Fruit fly (Drosophila melanogaster) whole organism, embryonic: ENCODE results near the gene CG5087.
A peak's percentile ranks its signal among the peaks of the same experiment; 100 is the strongest.

Experiments
- Atf-2 ChIP-seq: fragments of 200-800 bp; sonication (Bioruptor generic); optimal IDR thresholded peaks from 2 replicates; lab custom pipeline; 2016; ENCODE audit warnings: missing biosample characterization, missing genetic modification characterization
- B-H2 ChIP-seq: fragments of 200-800 bp; sonication (Bioruptor generic); optimal IDR thresholded peaks from 2 replicates; lab custom pipeline; 2018; ENCODE audit warnings: missing biosample characterization, mild to moderate bottlenecking, missing genetic modification characterization
- BtbVII ChIP-seq: fragments of 200-800 bp; sonication (Bioruptor generic); optimal IDR thresholded peaks from 3 replicates; lab custom pipeline; 2017; ENCODE audit warnings: missing biosample characterization, mild to moderate bottlenecking, missing genetic modification characterization
- Bteb2 ChIP-seq: fragments of 200-800 bp; sonication (Bioruptor generic); optimal IDR thresholded peaks from 2 replicates; lab custom pipeline; 2016; ENCODE audit warnings: missing biosample characterization, missing genetic modification characterization
- CG10565 ChIP-seq: fragments of 200-800 bp; sonication (Bioruptor generic); optimal IDR thresholded peaks from 3 replicates; lab custom pipeline; 2016; ENCODE audit warnings: missing biosample characterization, mild to moderate bottlenecking, missing genetic modification characterization
- CG10979 ChIP-seq: fragments of 200-800 bp; sonication (Bioruptor generic); optimal IDR thresholded peaks from 2 replicates; lab custom pipeline; 2018; ENCODE audit warnings: missing biosample characterization, mild to moderate bottlenecking, missing genetic modification characterization, moderate library complexity
- CG17359 ChIP-seq: fragments of 200-800 bp; sonication (Bioruptor generic); optimal IDR thresholded peaks from 3 replicates; lab custom pipeline; 2018; ENCODE audit warnings: missing biosample characterization, mild to moderate bottlenecking, missing genetic modification characterization, moderate library complexity
- CG17568 ChIP-seq: fragments of 200-800 bp; sonication (Bioruptor generic); optimal IDR thresholded peaks from 2 replicates; lab custom pipeline; 2018; ENCODE audit warnings: missing biosample characterization, mild to moderate bottlenecking, missing genetic modification characterization, moderate library complexity
- CG18262 ChIP-seq: fragments of 200-800 bp; optimal IDR thresholded peaks from 3 replicates; lab custom pipeline; 2019; ENCODE audit warnings: missing biosample characterization, mild to moderate bottlenecking, missing genetic modification characterization, moderate library complexity
- CG18476 ChIP-seq: fragments of 200-800 bp; sonication (Bioruptor generic); optimal IDR thresholded peaks from 2 replicates; lab custom pipeline; 2016; ENCODE audit warnings: missing biosample characterization, mild to moderate bottlenecking, missing genetic modification characterization
- CG2129 ChIP-seq: fragments of 200-800 bp; sonication (Bioruptor generic); IDR thresholded peaks from 2 replicates; pipeline ENCODE4 v1.3.6; 2022; ENCODE audit warnings: missing biosample characterization, missing genetic modification characterization; ENCODE audit not compliant: partially characterized antibody
- CG6765 ChIP-seq: fragments of 200-800 bp; sonication (Bioruptor generic); optimal IDR thresholded peaks from 3 replicates; lab custom pipeline; 2017; ENCODE audit warnings: missing biosample characterization, mild to moderate bottlenecking, missing genetic modification characterization
- CG6791 ChIP-seq: fragments of 200-800 bp; sonication (Bioruptor generic); IDR thresholded peaks from 3 replicates; pipeline ENCODE4 v1.3.6; 2022; ENCODE audit warnings: missing biosample characterization, missing genetic modification characterization; ENCODE audit not compliant: partially characterized antibody
- CG8359 ChIP-seq: fragments of 200-800 bp; sonication (Bioruptor generic); optimal IDR thresholded peaks from 2 replicates; lab custom pipeline; 2017; ENCODE audit warnings: missing biosample characterization, mild to moderate bottlenecking, missing genetic modification characterization, borderline replicate concordance
- CG8765 ChIP-seq: fragments of 200-800 bp; sonication (Bioruptor generic); IDR thresholded peaks from 2 replicates; pipeline ENCODE4 v1.3.6; 2022; ENCODE audit warnings: missing biosample characterization, missing genetic modification characterization
- CG9609 ChIP-seq: fragments of 200-800 bp; sonication (Bioruptor generic); optimal IDR thresholded peaks from 3 replicates; lab custom pipeline; 2016; ENCODE audit warnings: missing biosample characterization, missing genetic modification characterization
- CG9797 ChIP-seq: fragments of 200-800 bp; sonication (Bioruptor generic); optimal IDR thresholded peaks from 3 replicates; lab custom pipeline; 2018; ENCODE audit warnings: missing biosample characterization, mild to moderate bottlenecking, missing genetic modification characterization
- CrebB ChIP-seq: fragments of 200-800 bp; sonication (Bioruptor generic); optimal IDR thresholded peaks from 3 replicates; lab custom pipeline; 2018; ENCODE audit warnings: missing biosample characterization, mild to moderate bottlenecking, missing genetic modification characterization
- Dek ChIP-seq: fragments of 200-800 bp; sonication (Bioruptor generic); optimal IDR thresholded peaks from 3 replicates; lab custom pipeline; 2019; ENCODE audit warnings: missing biosample characterization, mild to moderate bottlenecking, missing genetic modification characterization, moderate library complexity
- ERR ChIP-seq: fragments of 200-800 bp; sonication (Bioruptor generic); optimal IDR thresholded peaks from 2 replicates; lab custom pipeline; 2016; ENCODE audit warnings: missing biosample characterization, missing genetic modification characterization
- Fer1 ChIP-seq: fragments of 200-800 bp; sonication (Bioruptor generic); optimal IDR thresholded peaks from 2 replicates; lab custom pipeline; 2017; ENCODE audit warnings: missing biosample characterization, mild to moderate bottlenecking, missing genetic modification characterization
- HLH54F ChIP-seq: fragments of 200-800 bp; sonication (Bioruptor generic); optimal IDR thresholded peaks from 3 replicates; lab custom pipeline; 2016; ENCODE audit warnings: missing biosample characterization, missing genetic modification characterization
- Meics ChIP-seq: fragments of 200-800 bp; sonication (Bioruptor generic); optimal IDR thresholded peaks from 2 replicates; lab custom pipeline; 2017; ENCODE audit warnings: missing biosample characterization, mild to moderate bottlenecking, missing genetic modification characterization
- Nf-YC ChIP-seq: fragments of 200-800 bp; optimal IDR thresholded peaks from 3 replicates; lab custom pipeline; 2019; ENCODE audit warnings: missing biosample characterization, mild to moderate bottlenecking, missing genetic modification characterization, moderate library complexity
- Six4 ChIP-seq: fragments of 200-800 bp; sonication (Bioruptor generic); optimal IDR thresholded peaks from 2 replicates; lab custom pipeline; 2016; ENCODE audit warnings: missing biosample characterization, missing genetic modification characterization
- Sry-δ ChIP-seq: fragments of 200-800 bp; sonication (Bioruptor generic); optimal IDR thresholded peaks from 2 replicates; lab custom pipeline; 2016; ENCODE audit warnings: missing biosample characterization, missing genetic modification characterization
- Usf ChIP-seq: fragments of 200-800 bp; sonication (Bioruptor generic); optimal IDR thresholded peaks from 2 replicates; lab custom pipeline; 2017; ENCODE audit warnings: missing genotype, missing biosample characterization, missing genetic modification characterization
- br ChIP-seq: fragments of >200 bp; optimal IDR thresholded peaks from 2 replicates; lab custom pipeline; 2017
- croc ChIP-seq: fragments of 200-800 bp; sonication (Bioruptor generic); conservative IDR thresholded peaks from 3 replicates; pipeline ENCODE4 v1.3.6; 2022; ENCODE audit warnings: missing biosample characterization, missing genetic modification characterization
- crp ChIP-seq, 2 experiments: fragments of 200-800 bp; sonication (Bioruptor generic); optimal IDR thresholded peaks; 2 replicates in 1 of 2; 3 replicates in 1 of 2; lab custom pipeline; 2017; ENCODE audit warnings: missing biosample characterization in 2 of 2, missing genetic modification characterization in 2 of 2, mild to moderate bottlenecking in 1 of 2, moderate library complexity in 1 of 2
- dan ChIP-seq: fragments of 200-800 bp; sonication (Bioruptor generic); IDR thresholded peaks from 2 replicates; pipeline ENCODE4 v1.3.6; 2022; ENCODE audit warnings: missing biosample characterization, missing genetic modification characterization
- dpn ChIP-seq, 2 experiments: fragments of 200-800 bp; sonication (Bioruptor generic); optimal IDR thresholded peaks; 3 replicates each; lab custom pipeline; 2016; ENCODE audit warnings: missing biosample characterization in 2 of 2, missing genetic modification characterization in 2 of 2
- dysf ChIP-seq: fragments of 200-800 bp; sonication (Bioruptor generic); IDR thresholded peaks from 3 replicates; pipeline ENCODE4 v1.3.6; 2022; ENCODE audit warnings: missing biosample characterization, missing genetic modification characterization
- klu ChIP-seq: fragments of 200-800 bp; sonication (Bioruptor generic); IDR thresholded peaks from 2 replicates; pipeline ENCODE4 v1.3.6; 2022; ENCODE audit warnings: missing biosample characterization, missing genetic modification characterization
- luna ChIP-seq: fragments of 200-800 bp; sonication (Bioruptor generic); optimal IDR thresholded peaks from 2 replicates; lab custom pipeline; 2016; ENCODE audit warnings: missing biosample characterization, missing genetic modification characterization
- oc ChIP-seq: fragments of 200-800 bp; sonication (Bioruptor generic); optimal IDR thresholded peaks from 2 replicates; lab custom pipeline; 2018; ENCODE audit warnings: missing biosample characterization, mild to moderate bottlenecking, missing genetic modification characterization, moderate library complexity
- pfk ChIP-seq: fragments of 200-800 bp; sonication (Bioruptor generic); optimal IDR thresholded peaks from 2 replicates; lab custom pipeline; 2018; ENCODE audit warnings: missing biosample characterization, mild to moderate bottlenecking, missing genetic modification characterization, moderate library complexity
- psq ChIP-seq: fragments of 200-800 bp; sonication (Bioruptor generic); optimal IDR thresholded peaks from 2 replicates; lab custom pipeline; 2017; ENCODE audit warnings: missing biosample characterization, missing genetic modification characterization
- pzg ChIP-seq: fragments of 200-800 bp; sonication (Bioruptor generic); optimal IDR thresholded peaks from 3 replicates; lab custom pipeline; 2018; ENCODE audit warnings: missing biosample characterization, mild to moderate bottlenecking, missing genetic modification characterization, moderate library complexity
- ranshi ChIP-seq: fragments of 200-800 bp; sonication (Bioruptor generic); IDR thresholded peaks from 2 replicates; pipeline ENCODE4 v1.3.6; 2022; ENCODE audit warnings: missing biosample characterization, missing genetic modification characterization
- rib ChIP-seq: fragments of 200-800 bp; sonication (Bioruptor generic); IDR thresholded peaks from 2 replicates; pipeline ENCODE4 v1.3.6; 2022; ENCODE audit warnings: missing biosample characterization, missing genetic modification characterization
- slbo ChIP-seq: fragments of 200-800 bp; sonication (Bioruptor generic); IDR thresholded peaks from 2 replicates; pipeline ENCODE4 v1.3.6; 2022; ENCODE audit warnings: missing biosample characterization, missing genetic modification characterization
- stc ChIP-seq: fragments of 200-800 bp; sonication (Bioruptor generic); IDR thresholded peaks from 2 replicates; pipeline ENCODE4 v1.3.6; 2022; ENCODE audit warnings: missing biosample characterization, missing genetic modification characterization
- tin ChIP-seq: fragments of 200-800 bp; sonication (Bioruptor generic); optimal IDR thresholded peaks from 3 replicates; lab custom pipeline; 2016; ENCODE audit warnings: missing biosample characterization, missing genetic modification characterization
- toy ChIP-seq: fragments of 200-800 bp; sonication (Bioruptor generic); IDR thresholded peaks from 2 replicates; pipeline ENCODE4 v1.3.6; 2022; ENCODE audit warnings: missing biosample characterization, missing genetic modification characterization
- wor ChIP-seq: fragments of 200-800 bp; sonication (Bioruptor generic); IDR thresholded peaks from 2 replicates; pipeline ENCODE4 v1.3.6; 2022; ENCODE audit warnings: missing biosample characterization, missing genetic modification characterization
- zen ChIP-seq: fragments of 200-800 bp; sonication (Bioruptor generic); optimal IDR thresholded peaks from 3 replicates; lab custom pipeline; 2018; ENCODE audit warnings: missing biosample characterization, mild to moderate bottlenecking, missing genetic modification characterization, moderate library complexity

CG5087 gene

DNA sequence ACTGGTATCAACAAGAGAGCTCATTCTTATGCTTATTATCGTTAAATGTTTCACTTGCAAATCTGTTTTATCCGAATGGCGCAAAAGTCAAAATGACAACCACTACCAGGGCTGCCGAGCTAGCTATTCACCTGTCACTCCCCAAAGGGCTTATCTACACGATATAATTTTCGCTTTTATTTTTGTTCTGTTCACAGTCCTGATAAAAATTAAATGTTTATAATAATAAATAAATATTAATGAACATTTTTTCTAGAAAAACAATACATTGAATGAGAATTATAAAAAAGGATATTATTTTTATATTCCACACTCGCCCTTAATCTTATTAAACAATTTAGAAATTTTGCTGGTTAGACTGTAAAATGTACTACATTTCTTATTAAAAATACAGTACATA is 11.8 kb downstream of the CG5087 start, which contains the start of gene CG5194:
Gene CG5194, minus strand, starts transcription at position 101 of the 400 bp plus-strand sequence.
- no peak for TF ChIP-seq CG8359
- no peak for TF ChIP-seq br (lab: Kevin White, UChicago)
- no peak for TF ChIP-seq CG6765 (GFP tag; lab: Kevin White, UChicago)
- no peak for TF ChIP-seq ranshi (GFP tag; lab: Robert Waterston, UW)
- no peak for TF ChIP-seq wor (GFP tag; lab: Robert Waterston, UW)

dm6 chr3L:9011485-9012389 is 13.8 kb downstream of the CG5087 start:
- TF ChIP-seq Dek (tag; lab: Kevin White, UChicago), result no peak
- TF ChIP-seq ERR (GFP tag; lab: Kevin White, UChicago), result peak; percentile 28
- TF ChIP-seq dan (GFP tag; lab: Robert Waterston, UW), result peak; percentile 91
- no peak for TF ChIP-seq Fer1 (GFP tag; lab: Kevin White, UChicago)
- peak; percentile 63 for TF ChIP-seq CG18476
- peak; percentile 38 for TF ChIP-seq Sry-δ (GFP tag; lab: Kevin White, UChicago)
- peak; percentile 70 to 86 for TF ChIP-seq dpn (GFP tag; optimal IDR thresholded peaks at IDR 0.05; lab: Kevin White, UChicago)
- TF ChIP-seq tin, result peak; percentile 78
- TF ChIP-seq Nf-YC (tag; lab: Kevin White, UChicago), result no peak
- peak; percentile 93 for TF ChIP-seq CG8765 (GFP tag; lab: Robert Waterston, UW)
- TF ChIP-seq CG18262 (tag; lab: Kevin White, UChicago), result peak; percentile 88
- TF ChIP-seq stc (GFP tag; lab: Robert Waterston, UW), result peak; percentile 42; the same call in 1 of the 2 replicates
- TF ChIP-seq Atf-2 (GFP tag; lab: Kevin White, UChicago), result peak; percentile 56
- no peak for TF ChIP-seq Meics (GFP tag; lab: Kevin White, UChicago)
- TF ChIP-seq CG9609 (GFP tag; lab: Kevin White, UChicago), result peak; percentile 69
- peak; percentile 35 for TF ChIP-seq oc
- peak; percentile 2 for TF ChIP-seq Bteb2
- TF ChIP-seq HLH54F (GFP tag; lab: Kevin White, UChicago), result peak; percentile 33
- TF ChIP-seq luna, result no peak
- peak; percentile 85 for TF ChIP-seq croc (GFP tag; lab: Robert Waterston, UW)
- TF ChIP-seq CG10979 (tag; lab: Kevin White, UChicago), result peak; percentile 90
- no peak for TF ChIP-seq CG2129 (GFP tag; lab: Robert Waterston, UW)
- TF ChIP-seq pfk (GFP tag; lab: Kevin White, UChicago), result no peak
- 0 out of 2 replicates have a peak, but pooled peaks have one; percentile 28 for TF ChIP-seq slbo (GFP tag; lab: Robert Waterston, UW)
- peak; percentile 55; the same call in 1 of the 2 replicates for TF ChIP-seq klu
- no peak for TF ChIP-seq rib
- TF ChIP-seq pzg (GFP tag; lab: Kevin White, UChicago), result no peak
- peak; percentile 46 for TF ChIP-seq zen (tag; lab: Kevin White, UChicago)
- TF ChIP-seq B-H2 (GFP tag; lab: Kevin White, UChicago), result no peak
- TF ChIP-seq CG6791 (GFP tag; lab: Robert Waterston, UW), result no peak
- peak; percentile 38 for TF ChIP-seq Usf (GFP tag; lab: Kevin White, UChicago)
- TF ChIP-seq CG17568 (GFP tag; lab: Kevin White, UChicago), result no peak
- TF ChIP-seq psq (GFP tag; lab: Kevin White, UChicago), result no peak
- TF ChIP-seq CG17359 (tag; lab: Kevin White, UChicago), result peak; percentile 73
- peak in 1 of 2 experiments; percentile 8 for TF ChIP-seq crp (GFP tag; optimal IDR thresholded peaks at IDR 0.05; lab: Kevin White, UChicago)
- TF ChIP-seq Six4 (GFP tag; lab: Kevin White, UChicago), result peak; percentile 81
- TF ChIP-seq CG9797 (GFP tag; lab: Kevin White, UChicago), result no peak
- no peak for TF ChIP-seq toy (GFP tag; lab: Robert Waterston, UW)
- no peak for TF ChIP-seq CrebB (tag; lab: Kevin White, UChicago)
- TF ChIP-seq BtbVII (GFP tag; lab: Kevin White, UChicago), result no peak
- peak; percentile 55; the same call in 1 of the 3 replicates for TF ChIP-seq dysf (GFP tag; lab: Robert Waterston, UW)
- peak; percentile 46 for TF ChIP-seq CG10565 (GFP tag; lab: Kevin White, UChicago)
